Worm (Caenorhabditis elegans) whole organism, L4/young adult: ENCODE results near the gene F55C10.5.

ENCODE experiments used
- W03F9.2 ChIP-seq: fragments of 150-350 bp; optimal IDR thresholded peaks from 2 replicates; lab custom pipeline; 2014; ENCODE audit warnings: missing biosample characterization, missing genetic modification characterization
- dao-5 ChIP-seq: sonication (generic microtip); optimal IDR thresholded peaks from 2 replicates; lab custom pipeline; 2016; ENCODE audit warnings: missing genotype, missing genetic modification characterization, moderate library complexity, missing compliant biosample characterization
- him-1 ChIP-seq: sonication (generic microtip); optimal IDR thresholded peaks from 2 replicates; lab custom pipeline; 2016; ENCODE audit warnings: missing genotype, missing genetic modification reagents, missing genetic modification characterization, missing compliant biosample characterization

ce11 chrV:11390394-11390793 is 7.5 kb downstream of the F55C10.5 start, which contains the start of the genes K03B8.11 and K03B8.14:
- TF ChIP-seq him-1 (tag; lab: Kevin White, UChicago) (no peak), dao-5 (tag; lab: Kevin White, UChicago) (no peak), W03F9.2 (no peak)
